Fruit fly (Drosophila melanogaster) whole organism: ENCODE data around the gene Prat2.

ENCODE experiments used
- CG8478 ChIP-seq: fragments of >200 bp; optimal IDR thresholded peaks from 2 replicates; lab custom pipeline; 2018; ENCODE audit warnings: inconsistent platforms
- Dll ChIP-seq: fragments of >200 bp; optimal IDR thresholded peaks from 2 replicates; lab custom pipeline; 2017
- EcR ChIP-seq, 2 experiments: fragments of >200 bp; optimal IDR thresholded peaks; 2 replicates each; lab custom pipeline; 2017; ENCODE audit warnings: missing biosample characterization in 2 of 2, missing genetic modification characterization in 2 of 2, missing genetic modification reagents in 2 of 2
- pan ChIP-seq: fragments of >200 bp; optimal IDR thresholded peaks from 2 replicates; lab custom pipeline; 2017
- psq ChIP-seq: fragments of >200 bp; optimal IDR thresholded peaks from 2 replicates; lab custom pipeline; 2017
- usp ChIP-seq: fragments of >200 bp; optimal IDR thresholded peaks from 2 replicates; lab custom pipeline; 2017; ENCODE audit warnings: missing biosample characterization, missing genetic modification characterization, mixed read lengths

Prat2 gene

DNA sequence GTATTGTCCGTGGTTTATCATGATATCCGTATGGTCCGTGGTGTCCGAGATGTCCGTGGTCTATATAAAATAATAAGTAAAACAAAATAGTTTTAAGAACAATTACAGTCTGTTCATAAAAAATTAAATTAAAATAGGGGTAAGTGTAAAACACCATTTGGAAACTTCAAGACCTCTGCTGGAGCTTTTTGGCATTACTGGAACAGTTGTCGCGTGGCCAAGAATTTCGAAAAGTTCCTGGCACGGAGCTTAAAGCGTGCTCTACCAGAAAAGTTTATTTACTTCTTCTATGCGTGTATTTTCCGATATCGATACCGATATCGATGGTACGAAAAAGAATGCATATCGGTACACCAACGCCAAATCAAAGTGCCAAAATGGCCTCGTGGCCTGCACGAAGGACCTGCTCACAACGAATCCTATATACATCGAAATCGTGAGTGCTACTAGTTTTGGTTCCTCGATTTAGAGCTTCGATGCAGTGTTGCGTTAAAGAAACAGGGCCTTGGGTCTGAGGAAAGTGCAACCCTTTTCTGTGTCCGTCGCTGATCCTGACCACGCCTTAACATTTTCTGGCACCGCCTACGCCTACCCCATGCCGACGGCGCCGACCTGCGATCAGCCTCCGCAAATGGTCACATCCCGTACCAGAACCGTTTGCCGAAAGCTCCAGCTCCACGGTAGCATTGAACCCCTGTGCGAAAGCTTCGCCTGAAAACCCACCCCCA lies 27.6 kb upstream of the Prat2 start:
- no peak for TF ChIP-seq usp (GFP tag; lab: Kevin White, UChicago)
- TF ChIP-seq Dll = no peak
- TF ChIP-seq EcR (GFP tag; optimal IDR thresholded peaks at IDR 0.05; lab: Kevin White, UChicago) = no peak
- no peak for TF ChIP-seq psq (lab: Kevin White, UChicago)
- TF ChIP-seq pan (lab: Kevin White, UChicago) = no peak
- no peak for TF ChIP-seq CG8478 (lab: Kevin White, UChicago)

DNA sequence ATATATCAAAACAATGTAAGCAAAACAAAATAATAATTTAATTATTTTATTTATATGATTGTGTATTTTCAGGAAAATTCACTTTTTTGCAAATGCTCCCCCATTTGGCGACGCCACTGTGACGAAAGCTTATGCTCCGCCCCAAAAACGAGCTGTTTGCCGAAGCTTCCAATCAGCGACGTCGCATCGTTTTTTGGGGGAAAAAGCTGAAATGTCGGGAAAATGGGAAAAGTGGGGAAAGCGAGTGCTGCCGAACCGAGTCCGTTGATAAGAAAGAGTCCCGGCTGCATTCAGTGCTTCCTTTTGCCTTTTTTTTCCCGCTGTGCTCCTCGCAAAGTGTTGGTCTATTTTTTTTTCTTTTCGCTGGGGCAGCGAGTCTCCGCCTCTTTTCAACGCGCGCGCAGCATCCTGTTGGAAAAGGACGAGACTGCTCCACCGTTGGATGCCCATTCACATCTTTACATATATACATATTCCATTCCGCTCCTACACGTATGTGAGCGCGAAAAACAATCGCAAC lies 20.2 kb upstream of the Prat2 start:
- no peak for TF ChIP-seq psq (lab: Kevin White, UChicago)
- no peak for TF ChIP-seq pan (lab: Kevin White, UChicago)

DNA sequence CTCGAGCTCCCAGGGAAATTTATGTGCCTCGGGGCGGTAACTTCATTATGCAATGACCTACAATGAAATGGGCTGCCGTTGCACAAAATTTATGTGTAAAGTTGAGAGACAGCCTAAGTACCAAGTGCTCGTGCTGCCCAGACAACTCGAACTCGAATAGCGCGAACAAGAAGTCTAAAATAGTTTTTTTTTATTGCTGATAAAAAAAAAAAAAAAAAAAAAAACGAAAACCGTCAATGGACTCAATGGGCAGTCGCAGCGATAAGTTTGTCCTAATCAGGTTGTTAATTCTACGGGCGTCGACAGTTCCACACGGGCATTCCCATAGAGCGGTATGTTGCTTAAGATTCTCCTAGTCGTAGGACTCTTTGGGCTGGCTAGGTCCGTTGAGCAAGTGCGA lies 17.9 kb upstream of the Prat2 start, which contains the start of gene CG14820:
CG14820 (plus strand) TSS at position 301 of the 400 bp plus-strand sequence.
- TF ChIP-seq pan (lab: Kevin White, UChicago) (no peak), CG8478 (lab: Kevin White, UChicago) (no peak), usp (GFP tag; lab: Kevin White, UChicago) (no peak), EcR (GFP tag; optimal IDR thresholded peaks at IDR 0.05; lab: Kevin White, UChicago) (no peak), psq (lab: Kevin White, UChicago) (no peak), Dll (no peak)

DNA sequence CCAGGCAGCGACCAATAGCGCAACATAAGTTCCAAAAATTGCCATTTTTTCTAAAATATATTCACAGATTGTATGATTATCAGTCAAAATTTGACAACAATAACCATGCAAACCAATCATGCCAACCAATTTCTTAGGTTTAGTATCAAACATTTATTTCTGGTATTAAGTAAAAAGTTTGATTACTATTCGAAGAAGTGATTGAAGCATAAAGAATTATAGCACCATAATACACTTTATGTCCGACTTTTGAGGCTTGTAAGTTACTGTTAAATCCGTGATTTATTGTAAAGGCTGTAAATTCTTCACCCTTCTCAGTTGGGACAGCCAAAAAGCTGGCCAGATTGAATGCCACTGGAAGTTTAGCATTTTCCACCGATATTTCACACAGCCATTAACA lies 17.2 kb upstream of the Prat2 start, which contains the start of gene CG45413:
CG45413 (minus strand) TSS at position 101 of the 400 bp plus-strand sequence.
- no peak for TF ChIP-seq EcR (GFP tag; optimal IDR thresholded peaks at IDR 0.05; lab: Kevin White, UChicago)
- no peak for TF ChIP-seq Dll
- no peak for TF ChIP-seq CG8478 (lab: Kevin White, UChicago)
- TF ChIP-seq pan (lab: Kevin White, UChicago) = no peak
- TF ChIP-seq usp (GFP tag; lab: Kevin White, UChicago) = no peak
- no peak for TF ChIP-seq psq (lab: Kevin White, UChicago)

DNA sequence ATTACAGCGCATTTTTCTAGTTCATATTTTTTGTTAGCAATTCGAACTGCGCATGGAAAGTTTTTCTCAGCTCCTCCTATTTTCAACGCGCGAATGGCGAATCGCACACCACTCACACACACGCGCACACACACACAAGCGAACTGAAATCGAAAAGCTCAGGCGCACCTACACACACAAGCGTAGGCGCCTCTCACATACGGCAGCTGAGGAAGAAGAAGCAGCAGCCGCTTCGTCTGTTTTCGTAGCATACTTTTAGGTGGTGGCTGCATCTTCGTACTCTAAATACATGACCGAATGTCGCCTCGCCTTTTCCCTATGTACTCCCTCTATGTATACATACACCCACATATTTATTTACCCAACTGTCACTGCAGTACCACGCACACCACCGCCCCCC lies 11.2 kb upstream of the Prat2 start:
- TF ChIP-seq EcR (GFP tag; optimal IDR thresholded peaks at IDR 0.05; lab: Kevin White, UChicago) (no peak), usp (GFP tag; lab: Kevin White, UChicago) (no peak), pan (lab: Kevin White, UChicago) (no peak), Dll (no peak), CG8478 (lab: Kevin White, UChicago) (no peak), psq (lab: Kevin White, UChicago) (no peak)

DNA sequence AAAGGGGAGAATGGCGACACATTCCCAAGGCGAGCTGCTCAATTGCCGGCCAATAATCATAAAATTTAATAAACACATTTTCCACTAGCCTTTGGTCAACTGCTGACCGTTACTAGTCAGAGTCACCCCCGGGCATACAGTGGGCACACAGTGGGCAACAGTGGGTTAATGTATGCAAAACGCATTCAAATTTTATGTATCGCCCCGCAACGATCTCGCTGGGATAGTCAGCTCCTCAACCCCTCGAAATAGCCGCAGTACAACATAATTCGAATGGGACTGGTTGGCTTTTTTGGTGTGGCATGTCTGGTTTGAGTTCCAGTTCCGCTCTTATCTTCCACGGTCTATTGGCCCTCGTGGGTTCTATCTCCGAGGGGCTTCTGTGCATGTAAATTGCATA lies 4.5 kb upstream of the Prat2 start:
- TF ChIP-seq Dll = no peak
- TF ChIP-seq usp (GFP tag; lab: Kevin White, UChicago) = no peak
- TF ChIP-seq EcR (GFP tag; optimal IDR thresholded peaks at IDR 0.05; lab: Kevin White, UChicago) = no peak
- no peak for TF ChIP-seq CG8478 (lab: Kevin White, UChicago)
- TF ChIP-seq psq (lab: Kevin White, UChicago) = no peak
- TF ChIP-seq pan (lab: Kevin White, UChicago) = no peak

DNA sequence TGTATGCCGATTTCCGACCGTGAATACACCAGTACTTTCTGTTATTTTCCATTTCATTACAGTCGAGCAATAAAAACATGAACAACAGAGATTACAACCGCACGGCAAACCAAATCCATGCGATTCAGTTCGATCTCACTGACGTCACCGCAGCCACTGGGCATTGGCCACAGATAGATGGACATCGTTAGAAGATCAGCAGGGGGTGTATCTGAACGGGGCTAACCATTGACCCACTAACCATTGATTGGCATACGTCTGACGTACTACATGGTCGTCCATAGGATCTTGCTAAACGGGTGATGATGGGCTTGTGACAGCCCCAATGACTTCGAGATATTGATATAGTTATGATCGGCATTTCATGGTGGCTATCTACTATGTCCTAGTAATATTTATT lies 853 bp downstream of the Prat2 start:
- TF ChIP-seq psq (lab: Kevin White, UChicago) (no peak), Dll (no peak), CG8478 (lab: Kevin White, UChicago) (no peak), pan (lab: Kevin White, UChicago) (no peak), usp (GFP tag; lab: Kevin White, UChicago) (no peak), EcR (GFP tag; optimal IDR thresholded peaks at IDR 0.05; lab: Kevin White, UChicago) (no peak)

DNA sequence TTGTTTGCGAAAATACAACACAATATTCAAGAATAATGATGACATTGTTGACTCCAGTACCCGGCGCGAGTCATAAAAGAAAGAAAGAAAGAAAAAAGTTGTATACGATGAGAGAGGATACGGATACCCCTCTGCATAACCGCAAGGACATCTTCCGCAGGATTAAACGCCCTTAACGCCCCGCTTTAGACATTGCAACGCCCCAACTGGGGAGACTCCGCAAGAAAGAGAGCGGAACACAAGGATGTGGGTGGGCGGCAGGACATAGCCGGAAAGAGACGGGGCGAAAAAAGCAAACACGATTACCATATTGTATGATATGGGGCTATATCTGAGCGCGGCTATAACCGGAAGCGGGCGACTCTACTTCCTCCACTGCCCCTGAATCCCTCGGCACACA lies 3.5 kb downstream of the Prat2 start:
- TF ChIP-seq EcR (GFP tag; optimal IDR thresholded peaks at IDR 0.05; lab: Kevin White, UChicago) (no peak), CG8478 (lab: Kevin White, UChicago) (no peak), usp (GFP tag; lab: Kevin White, UChicago) (no peak), pan (lab: Kevin White, UChicago) (no peak), psq (lab: Kevin White, UChicago) (no peak), Dll (no peak)

DNA sequence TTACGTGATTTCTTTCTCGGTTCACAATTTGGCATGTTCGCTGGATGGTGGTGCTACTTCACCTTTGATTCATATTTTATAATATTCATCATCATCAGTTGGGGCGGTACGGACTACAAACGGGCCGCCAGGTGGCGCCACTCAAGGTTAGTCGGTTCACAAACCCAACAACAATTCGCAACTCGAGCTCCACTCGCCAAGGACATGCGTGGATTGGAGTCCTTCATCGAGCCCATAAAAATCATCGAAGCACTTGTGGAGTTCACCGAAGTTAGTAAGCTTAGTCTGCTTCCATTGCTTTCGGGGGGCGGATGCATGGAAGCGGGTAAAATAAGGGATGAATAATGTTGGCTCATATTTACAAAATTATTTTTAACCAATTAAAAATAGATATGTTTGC lies 7.9 kb downstream of the Prat2 start:
- TF ChIP-seq EcR (GFP tag; optimal IDR thresholded peaks at IDR 0.05; lab: Kevin White, UChicago) (no peak), pan (lab: Kevin White, UChicago) (no peak), usp (GFP tag; lab: Kevin White, UChicago) (no peak), CG8478 (lab: Kevin White, UChicago) (no peak), Dll (no peak), psq (lab: Kevin White, UChicago) (no peak)

DNA sequence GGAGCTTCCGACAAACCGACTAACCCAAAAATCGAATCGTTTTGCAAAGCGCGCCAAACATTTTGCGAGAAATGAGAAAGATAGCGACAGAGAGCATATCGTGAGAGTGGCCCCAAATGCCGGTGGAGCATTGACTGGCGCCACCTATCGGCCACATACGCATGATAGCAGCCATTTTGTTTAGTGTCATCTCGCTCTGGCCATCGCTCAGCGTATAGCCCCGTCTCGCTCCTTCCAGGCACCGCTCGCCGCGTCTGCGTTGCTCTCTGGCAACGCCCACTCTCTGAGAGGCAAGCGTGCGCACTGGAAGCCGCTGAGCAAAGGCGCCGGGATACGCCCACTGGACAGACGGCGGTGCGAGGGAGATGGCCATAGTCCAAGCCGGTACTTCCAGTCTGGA lies 10.7 kb downstream of the Prat2 start:
- TF ChIP-seq CG8478 (lab: Kevin White, UChicago) (peak; percentile 78), usp (GFP tag; lab: Kevin White, UChicago) (no peak), Dll (peak; percentile 92)

DNA sequence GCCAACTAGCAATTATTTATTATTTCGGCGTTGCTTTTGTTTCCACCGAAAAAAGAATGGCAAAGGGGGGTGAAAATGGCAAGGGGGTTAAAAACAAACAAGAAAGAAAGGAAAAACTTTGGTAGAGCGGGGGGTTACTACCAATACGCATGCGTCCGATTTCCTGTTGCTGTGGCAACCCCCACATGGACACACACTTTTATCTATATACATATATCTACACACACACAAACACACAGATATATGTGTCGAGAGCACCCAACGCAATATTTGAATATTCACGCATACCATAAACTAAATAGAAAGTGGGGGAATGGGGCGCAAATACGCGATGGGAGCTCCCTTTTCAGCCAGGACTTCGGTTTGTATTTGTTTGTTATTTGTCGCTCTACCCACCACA lies 15.4 kb downstream of the Prat2 start:
- TF ChIP-seq EcR (GFP tag; optimal IDR thresholded peaks at IDR 0.05; lab: Kevin White, UChicago) = no peak
- no peak for TF ChIP-seq psq (lab: Kevin White, UChicago)
- TF ChIP-seq CG8478 (lab: Kevin White, UChicago) = no peak
- TF ChIP-seq pan (lab: Kevin White, UChicago) = no peak
- no peak for TF ChIP-seq usp (GFP tag; lab: Kevin White, UChicago)
- no peak for TF ChIP-seq Dll
